Fruit fly (Drosophila melanogaster) whole organism, embryonic: ENCODE results near the gene GCC88.

ENCODE experiments used
- ATbp ChIP-seq: fragments of 200-800 bp; sonication (Bioruptor generic); optimal IDR thresholded peaks from 2 replicates; lab custom pipeline; 2017; ENCODE audit warnings: missing biosample characterization, mild to moderate bottlenecking, missing genetic modification characterization, missing genetic modification reagents
- Atf6 ChIP-seq: fragments of 200-800 bp; sonication (Bioruptor generic); IDR thresholded peaks from 2 replicates; pipeline ENCODE4 v1.3.6; 2022; ENCODE audit warnings: missing biosample characterization, missing genetic modification characterization
- CG10209 ChIP-seq: fragments of 200-800 bp; sonication (Bioruptor generic); optimal IDR thresholded peaks from 3 replicates; lab custom pipeline; 2017; ENCODE audit warnings: missing biosample characterization, mild to moderate bottlenecking, missing genetic modification characterization, missing genetic modification reagents
- CG10274 ChIP-seq: fragments of 200-800 bp; sonication (Bioruptor generic); optimal IDR thresholded peaks from 3 replicates; lab custom pipeline; 2017; ENCODE audit warnings: missing biosample characterization, mild to moderate bottlenecking, missing genetic modification characterization
- CG13123 ChIP-seq: fragments of 200-800 bp; sonication (Bioruptor generic); optimal IDR thresholded peaks from 2 replicates; lab custom pipeline; 2016; ENCODE audit warnings: missing biosample characterization, missing genetic modification characterization
- CG13287 ChIP-seq: fragments of 200-800 bp; sonication (Bioruptor generic); IDR thresholded peaks from 2 replicates; pipeline ENCODE4 v1.3.6; 2022; ENCODE audit warnings: missing biosample characterization, missing genetic modification characterization; ENCODE audit not compliant: partially characterized antibody
- CG14441 ChIP-seq: fragments of 200-800 bp; sonication (Bioruptor generic); IDR thresholded peaks from 2 replicates; pipeline ENCODE4 v1.3.6; 2022; ENCODE audit warnings: missing biosample characterization, missing genetic modification characterization
- CG14965 ChIP-seq: fragments of 200-800 bp; sonication (Bioruptor generic); optimal IDR thresholded peaks from 2 replicates; lab custom pipeline; 2016; ENCODE audit warnings: missing biosample characterization, missing genetic modification characterization, borderline replicate concordance
- CG1647 ChIP-seq: fragments of 200-800 bp; sonication (Bioruptor generic); optimal IDR thresholded peaks from 3 replicates; lab custom pipeline; 2016; ENCODE audit warnings: missing biosample characterization, missing genetic modification characterization
- CG2120 ChIP-seq: fragments of 200-800 bp; sonication (Bioruptor generic); optimal IDR thresholded peaks from 3 replicates; lab custom pipeline; 2016; ENCODE audit warnings: missing biosample characterization, missing genetic modification characterization
- CG32772 ChIP-seq: fragments of 200-800 bp; sonication (Bioruptor generic); IDR thresholded peaks from 2 replicates; pipeline ENCODE4 v1.3.6; 2022; ENCODE audit warnings: missing biosample characterization, missing genetic modification characterization
- CG34224 ChIP-seq: fragments of 200-800 bp; sonication (Bioruptor generic); IDR thresholded peaks from 3 replicates; pipeline ENCODE4 v1.3.6; 2022; ENCODE audit warnings: missing biosample characterization, missing genetic modification characterization; ENCODE audit not compliant: partially characterized antibody
- CG34422 ChIP-seq: fragments of 200-800 bp; sonication (Bioruptor generic); IDR thresholded peaks from 3 replicates; pipeline ENCODE4 v1.3.6; 2022; ENCODE audit warnings: missing biosample characterization, missing genetic modification characterization
- CG6654 ChIP-seq: fragments of 200-800 bp; sonication (Bioruptor generic); optimal IDR thresholded peaks from 2 replicates; lab custom pipeline; 2017; ENCODE audit warnings: missing biosample characterization, mild to moderate bottlenecking, missing genetic modification characterization
- CG6683 ChIP-seq: fragments of 200-800 bp; sonication (Bioruptor generic); optimal IDR thresholded peaks from 2 replicates; lab custom pipeline; 2017; ENCODE audit warnings: missing biosample characterization, mild to moderate bottlenecking, missing genetic modification characterization, missing genetic modification reagents
- CG7839 ChIP-seq: fragments of 200-800 bp; sonication (Bioruptor generic); optimal IDR thresholded peaks from 3 replicates; lab custom pipeline; 2018; ENCODE audit warnings: missing biosample characterization, mild to moderate bottlenecking, missing genetic modification characterization, moderate library complexity
- CG8359 ChIP-seq: fragments of 200-800 bp; sonication (Bioruptor generic); optimal IDR thresholded peaks from 2 replicates; lab custom pipeline; 2017; ENCODE audit warnings: missing biosample characterization, mild to moderate bottlenecking, missing genetic modification characterization, borderline replicate concordance
- CG8765 ChIP-seq: fragments of 200-800 bp; sonication (Bioruptor generic); IDR thresholded peaks from 2 replicates; pipeline ENCODE4 v1.3.6; 2022; ENCODE audit warnings: missing biosample characterization, missing genetic modification characterization
- CG9609 ChIP-seq: fragments of 200-800 bp; sonication (Bioruptor generic); optimal IDR thresholded peaks from 3 replicates; lab custom pipeline; 2016; ENCODE audit warnings: missing biosample characterization, missing genetic modification characterization
- Camta ChIP-seq: fragments of 200-800 bp; sonication (Bioruptor generic); optimal IDR thresholded peaks from 2 replicates; lab custom pipeline; 2016; ENCODE audit warnings: missing biosample characterization, missing genetic modification characterization
- Dll ChIP-seq: fragments of 200-800 bp; sonication (Bioruptor generic); IDR thresholded peaks from 4 replicates; pipeline ENCODE4 v1.3.6; 2022; ENCODE audit warnings: missing biosample characterization, missing genetic modification characterization; ENCODE audit not compliant: partially characterized antibody
- Dp ChIP-seq: fragments of 200-800 bp; sonication (Bioruptor generic); optimal IDR thresholded peaks from 2 replicates; lab custom pipeline; 2018; ENCODE audit warnings: missing biosample characterization, mild to moderate bottlenecking, missing genetic modification characterization, moderate library complexity
- HLHmδ ChIP-seq: fragments of 200-800 bp; sonication (Bioruptor generic); optimal IDR thresholded peaks from 2 replicates; lab custom pipeline; 2018; ENCODE audit warnings: missing biosample characterization, mild to moderate bottlenecking, missing genetic modification characterization, moderate library complexity
- HmgD ChIP-seq: fragments of 200-800 bp; sonication (Bioruptor generic); optimal IDR thresholded peaks from 3 replicates; lab custom pipeline; 2016; ENCODE audit warnings: missing biosample characterization, missing genetic modification characterization
- Hmx ChIP-seq: fragments of 200-800 bp; sonication (Bioruptor generic); optimal IDR thresholded peaks from 2 replicates; lab custom pipeline; 2016; ENCODE audit warnings: missing biosample characterization, missing genetic modification characterization
- NFAT ChIP-seq: fragments of 200-800 bp; sonication (Bioruptor generic); IDR thresholded peaks from 2 replicates; pipeline ENCODE4 v1.3.6; 2022; ENCODE audit warnings: missing biosample characterization, missing genetic modification characterization
- Oli ChIP-seq: fragments of 200-800 bp; sonication (Bioruptor generic); optimal IDR thresholded peaks from 2 replicates; lab custom pipeline; 2018; ENCODE audit warnings: missing biosample characterization, mild to moderate bottlenecking, missing genetic modification characterization, moderate library complexity
- Opbp ChIP-seq: fragments of 200-800 bp; sonication (Bioruptor generic); IDR thresholded peaks from 3 replicates; pipeline ENCODE4 v1.3.6; 2022; ENCODE audit warnings: missing biosample characterization, missing genetic modification characterization; ENCODE audit not compliant: partially characterized antibody
- Poxn ChIP-seq: fragments of 200-800 bp; sonication (Bioruptor generic); IDR thresholded peaks from 2 replicates; pipeline ENCODE4 v1.3.6; 2022; ENCODE audit warnings: missing biosample characterization, missing genetic modification characterization
- Side ChIP-seq: fragments of 200-800 bp; sonication (Bioruptor generic); optimal IDR thresholded peaks from 2 replicates; lab custom pipeline; 2016; ENCODE audit warnings: missing biosample characterization, missing genetic modification characterization
- Stat92E ChIP-seq, 3 experiments: fragments of >200 bp in 2 of 3; fragments of 200-800 bp in 1 of 3; sonication (Bioruptor generic) in 1 of 3; optimal IDR thresholded peaks; 2 replicates each; lab custom pipeline; 2017 to 2019; ENCODE audit warnings: missing biosample characterization in 3 of 3, missing genetic modification characterization in 3 of 3, mild to moderate bottlenecking in 1 of 3, moderate library complexity in 1 of 3
- Usf ChIP-seq: fragments of 200-800 bp; sonication (Bioruptor generic); optimal IDR thresholded peaks from 2 replicates; lab custom pipeline; 2017; ENCODE audit warnings: missing genotype, missing biosample characterization, missing genetic modification characterization
- YL-1 ChIP-seq: fragments of 200-800 bp; sonication (Bioruptor generic); optimal IDR thresholded peaks from 3 replicates; lab custom pipeline; 2017; ENCODE audit warnings: missing biosample characterization, mild to moderate bottlenecking, missing genetic modification characterization
- abd-A ChIP-seq: fragments of 200-800 bp; sonication (Bioruptor generic); optimal IDR thresholded peaks from 3 replicates; lab custom pipeline; 2019; ENCODE audit warnings: missing biosample characterization, mild to moderate bottlenecking, missing genetic modification characterization, moderate library complexity
- cas ChIP-seq: fragments of 200-800 bp; sonication (Bioruptor generic); IDR thresholded peaks from 2 replicates; pipeline ENCODE4 v1.3.6; 2022; ENCODE audit warnings: missing biosample characterization, missing genetic modification characterization
- crp ChIP-seq, 2 experiments: fragments of 200-800 bp; sonication (Bioruptor generic); optimal IDR thresholded peaks; 2 replicates in 1 of 2; 3 replicates in 1 of 2; lab custom pipeline; 2017; ENCODE audit warnings: missing biosample characterization in 2 of 2, missing genetic modification characterization in 2 of 2, mild to moderate bottlenecking in 1 of 2, moderate library complexity in 1 of 2
- disco-r ChIP-seq: fragments of 200-800 bp; sonication (Bioruptor generic); optimal IDR thresholded peaks from 2 replicates; lab custom pipeline; 2016; ENCODE audit warnings: missing biosample characterization, missing genetic modification characterization
- dmrt11E ChIP-seq: fragments of 200-800 bp; sonication (Bioruptor generic); optimal IDR thresholded peaks from 3 replicates; lab custom pipeline; 2018; ENCODE audit warnings: missing biosample characterization, mild to moderate bottlenecking, missing genetic modification characterization, moderate library complexity
- dysf ChIP-seq: fragments of 200-800 bp; sonication (Bioruptor generic); IDR thresholded peaks from 3 replicates; pipeline ENCODE4 v1.3.6; 2022; ENCODE audit warnings: missing biosample characterization, missing genetic modification characterization
- eve ChIP-seq, 2 experiments: fragments of >200 bp; optimal IDR thresholded peaks; 2 replicates each; lab custom pipeline; 2017; ENCODE audit warnings: missing biosample characterization in 2 of 2, missing genetic modification characterization in 2 of 2
- fd102C ChIP-seq: fragments of 200-800 bp; sonication (Bioruptor generic); optimal IDR thresholded peaks from 2 replicates; lab custom pipeline; 2018; ENCODE audit warnings: missing biosample characterization, mild to moderate bottlenecking, missing genetic modification characterization, moderate library complexity
- fd3F ChIP-seq: fragments of 200-800 bp; sonication (Bioruptor generic); optimal IDR thresholded peaks from 2 replicates; lab custom pipeline; 2018; ENCODE audit warnings: missing biosample characterization, mild to moderate bottlenecking, missing genetic modification characterization, moderate library complexity
- gcm2 ChIP-seq: fragments of 200-800 bp; sonication (Bioruptor generic); optimal IDR thresholded peaks from 2 replicates; lab custom pipeline; 2016; ENCODE audit warnings: missing biosample characterization, missing genetic modification characterization
- inv ChIP-seq: fragments of 200-800 bp; sonication (Bioruptor generic); IDR thresholded peaks from 2 replicates; pipeline ENCODE4 v1.3.6; 2022; ENCODE audit warnings: missing biosample characterization, missing genetic modification characterization; ENCODE audit not compliant: partially characterized antibody
- mirr ChIP-seq: fragments of 200-800 bp; sonication (Bioruptor generic); optimal IDR thresholded peaks from 3 replicates; lab custom pipeline; 2018; ENCODE audit warnings: missing biosample characterization, mild to moderate bottlenecking, missing genetic modification characterization
- sd ChIP-seq: fragments of 200-800 bp; sonication (Bioruptor generic); optimal IDR thresholded peaks from 3 replicates; lab custom pipeline; 2018; ENCODE audit warnings: missing biosample characterization, mild to moderate bottlenecking, missing genetic modification characterization, moderate library complexity
- slbo ChIP-seq: fragments of 200-800 bp; sonication (Bioruptor generic); IDR thresholded peaks from 2 replicates; pipeline ENCODE4 v1.3.6; 2022; ENCODE audit warnings: missing biosample characterization, missing genetic modification characterization
- so ChIP-seq: fragments of 200-800 bp; sonication (Bioruptor generic); IDR thresholded peaks from 3 replicates; pipeline ENCODE4 v1.3.6; 2022; ENCODE audit warnings: missing biosample characterization, missing genetic modification characterization
- yki ChIP-seq: fragments of >200 bp; optimal IDR thresholded peaks from 3 replicates; lab custom pipeline; 2018

GCC88 gene

dm6 chr3R:11243951-11244660 is 13.7 kb upstream of the GCC88 start, which contains the start of the genes CG17734 and CG5214 (continued):
- peak; percentile 86 for TF ChIP-seq CG13287 (GFP tag; lab: Robert Waterston, UW)
- no peak for TF ChIP-seq CG34422
- no peak for TF ChIP-seq CG6683 (GFP tag; lab: Kevin White, UChicago)
- no peak for TF ChIP-seq NFAT (GFP tag; lab: Robert Waterston, UW)
- TF ChIP-seq Atf6 (GFP tag; lab: Robert Waterston, UW): no peak; the same call in 1 of the 2 replicates
- no peak for TF ChIP-seq sd
- no peak for TF ChIP-seq CG6654
- TF ChIP-seq CG14441 (GFP tag; lab: Robert Waterston, UW): no peak
- no peak for TF ChIP-seq Stat92E (GFP tag; optimal IDR thresholded peaks at IDR 0.05; lab: Kevin White, UChicago)
- no peak for TF ChIP-seq Hmx (GFP tag; lab: Kevin White, UChicago)
- TF ChIP-seq yki (lab: Kevin White, UChicago): no peak
- peak in 1 of 2 experiments; percentile 72 for TF ChIP-seq crp (GFP tag; optimal IDR thresholded peaks at IDR 0.05; lab: Kevin White, UChicago)
- TF ChIP-seq HLHmδ (GFP tag; lab: Kevin White, UChicago): no peak
- TF ChIP-seq CG14965 (GFP tag; lab: Kevin White, UChicago): no peak
- TF ChIP-seq Dp (GFP tag; lab: Kevin White, UChicago): peak; percentile 38
- TF ChIP-seq Oli (tag; lab: Kevin White, UChicago): no peak
- no peak for TF ChIP-seq CG8359 (GFP tag; lab: Kevin White, UChicago)
- peak; percentile 53 for TF ChIP-seq HmgD (GFP tag; lab: Kevin White, UChicago)
- no peak for TF ChIP-seq abd-A (tag; lab: Kevin White, UChicago)
- TF ChIP-seq Usf (GFP tag; lab: Kevin White, UChicago): no peak
- peak; percentile 69; the same call in 2 of the 3 replicates for TF ChIP-seq Opbp (GFP tag; lab: Robert Waterston, UW)
- no peak for TF ChIP-seq eve (GFP tag; optimal IDR thresholded peaks at IDR 0.05; lab: Kevin White, UChicago)
- no peak for TF ChIP-seq CG32772 (GFP tag; lab: Robert Waterston, UW)
- peak; percentile 13 for TF ChIP-seq CG13123 (GFP tag; lab: Kevin White, UChicago)
- peak; percentile 35 for TF ChIP-seq CG2120
- TF ChIP-seq dmrt11E: no peak
- no peak for TF ChIP-seq CG7839 (tag; lab: Kevin White, UChicago)
- TF ChIP-seq Camta: peak; percentile 7
- TF ChIP-seq mirr: no peak
- no peak for TF ChIP-seq CG10274 (GFP tag; lab: Kevin White, UChicago)
- TF ChIP-seq CG8765 (GFP tag; lab: Robert Waterston, UW): no peak
- no peak for TF ChIP-seq fd102C (GFP tag; lab: Kevin White, UChicago)
- TF ChIP-seq ATbp: no peak
- peak; percentile 71 for TF ChIP-seq inv (GFP tag; lab: Robert Waterston, UW)
- TF ChIP-seq gcm2 (GFP tag; lab: Kevin White, UChicago): no peak
- no peak for TF ChIP-seq disco-r (GFP tag; lab: Kevin White, UChicago)
- TF ChIP-seq CG1647 (GFP tag; lab: Kevin White, UChicago): peak; percentile 4
- peak; percentile 48 for TF ChIP-seq YL-1 (GFP tag; lab: Kevin White, UChicago)
- no peak for TF ChIP-seq so (GFP tag; lab: Robert Waterston, UW)
- TF ChIP-seq Dll: peak; percentile 87
- TF ChIP-seq fd3F (GFP tag; lab: Kevin White, UChicago): no peak
- TF ChIP-seq dysf (GFP tag; lab: Robert Waterston, UW): no peak
- TF ChIP-seq CG10209 (GFP tag; lab: Kevin White, UChicago): no peak
- peak; percentile 39 for TF ChIP-seq CG9609 (GFP tag; lab: Kevin White, UChicago)
- no peak for TF ChIP-seq slbo
- TF ChIP-seq cas (GFP tag; lab: Robert Waterston, UW): no peak
- peak; percentile 69 for TF ChIP-seq CG34224 (GFP tag; lab: Robert Waterston, UW)
- no peak for TF ChIP-seq Side (GFP tag; lab: Kevin White, UChicago)
- no peak for TF ChIP-seq Poxn (GFP tag; lab: Robert Waterston, UW)
